Worm (Caenorhabditis elegans): ENCODE measurements around the gene nep-9.

The nep-9 gene

DNA sequence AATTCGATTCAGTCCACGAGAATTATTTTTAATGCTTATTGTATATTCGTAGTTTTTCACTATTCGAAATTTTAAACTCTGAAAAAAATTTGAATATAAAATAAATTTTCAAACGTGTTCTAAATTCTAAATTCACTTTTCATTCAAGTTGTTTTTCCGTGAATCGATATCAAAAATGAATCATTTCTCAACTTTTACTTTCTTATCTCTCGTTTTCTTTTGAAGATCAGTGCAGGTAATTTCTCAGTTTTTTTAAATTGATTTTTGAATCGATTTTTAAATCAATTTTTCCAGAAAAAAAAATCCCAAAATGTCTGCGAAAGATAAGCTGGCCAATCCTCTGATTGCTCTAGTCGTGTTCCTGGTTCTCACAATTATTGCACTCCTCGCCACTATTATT lies 17.4 kb upstream of the nep-9 start, which contains the start of gene nep-6:
Gene nep-6 (plus strand): TSS at position 301 of the 400 bp plus-strand sequence.
- TF ChIP-seq ref-1 (GFP tag; conservative IDR thresholded peaks at IDR 0.05) (no peak), med-1 (GFP tag; optimal IDR thresholded peaks at IDR 0.05; ENCODE audit: insufficient read depth) (no peak), T22C8.4 (GFP tag; IDR thresholded peaks at IDR 0.05) (no peak), tab-1 (GFP tag; IDR thresholded peaks at IDR 0.05) (no peak), klf-2 (GFP tag; conservative IDR thresholded peaks at IDR 0.05) (no peak)

ce11 chrII:3414383-3414910 lies 15.3 kb upstream of the nep-9 start, which contains the start of the genes F18A12.7 and F18A12.2:
Gene F18A12.7 (minus strand): TSS chrII:3414483.
Gene F18A12.2 (plus strand): TSS chrII:3414860.
- TF ChIP-seq ztf-23 (GFP tag; IDR thresholded peaks at IDR 0.05) (no peak), cog-1 (tag; optimal IDR thresholded peaks at IDR 0.05) (no peak), tab-1 (GFP tag; IDR thresholded peaks at IDR 0.05) (no peak), med-1 (GFP tag; optimal IDR thresholded peaks at IDR 0.05; ENCODE audit: insufficient read depth) (no peak), ref-1 (GFP tag; conservative IDR thresholded peaks at IDR 0.05) (no peak), T22C8.4 (GFP tag; IDR thresholded peaks at IDR 0.05) (no peak), klf-2 (GFP tag; conservative IDR thresholded peaks at IDR 0.05) (no peak), ztf-29 (GFP tag; IDR thresholded peaks at IDR 0.05) (no peak), flt-1 (GFP tag; IDR thresholded peaks at IDR 0.05) (no peak)

DNA sequence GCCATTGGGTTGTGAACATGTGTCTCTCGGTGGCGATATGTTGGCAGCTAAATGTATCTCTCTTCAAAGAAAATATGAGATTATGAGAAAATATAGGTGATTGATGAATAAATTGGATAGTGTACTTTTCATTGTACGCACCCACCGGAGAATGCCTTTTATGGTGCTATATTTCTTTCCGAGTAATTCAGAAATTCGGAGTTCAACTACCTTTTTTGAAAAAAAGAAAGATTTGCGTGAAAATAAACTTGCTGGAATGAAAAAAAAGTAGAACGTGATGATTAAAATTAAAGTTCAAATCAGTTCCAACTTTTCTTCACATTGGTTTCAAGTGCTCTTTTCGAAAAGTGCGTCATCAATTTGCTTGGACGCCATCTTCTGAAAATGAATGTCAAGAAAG lies 4.4 kb upstream of the nep-9 start, which contains the start of gene nep-8:
Gene nep-8 (plus strand): TSS at position 301 of the 400 bp plus-strand sequence.
- no peak for TF ChIP-seq cog-1 (tag; optimal IDR thresholded peaks at IDR 0.05)
- no peak for TF ChIP-seq klf-2 (GFP tag; conservative IDR thresholded peaks at IDR 0.05)
- no peak for TF ChIP-seq tab-1 (GFP tag; IDR thresholded peaks at IDR 0.05)
- TF ChIP-seq flt-1 (GFP tag; IDR thresholded peaks at IDR 0.05) = no peak
- no peak for TF ChIP-seq med-1 (GFP tag; optimal IDR thresholded peaks at IDR 0.05; ENCODE audit: insufficient read depth)
- no peak for TF ChIP-seq ztf-23 (GFP tag; IDR thresholded peaks at IDR 0.05)

DNA sequence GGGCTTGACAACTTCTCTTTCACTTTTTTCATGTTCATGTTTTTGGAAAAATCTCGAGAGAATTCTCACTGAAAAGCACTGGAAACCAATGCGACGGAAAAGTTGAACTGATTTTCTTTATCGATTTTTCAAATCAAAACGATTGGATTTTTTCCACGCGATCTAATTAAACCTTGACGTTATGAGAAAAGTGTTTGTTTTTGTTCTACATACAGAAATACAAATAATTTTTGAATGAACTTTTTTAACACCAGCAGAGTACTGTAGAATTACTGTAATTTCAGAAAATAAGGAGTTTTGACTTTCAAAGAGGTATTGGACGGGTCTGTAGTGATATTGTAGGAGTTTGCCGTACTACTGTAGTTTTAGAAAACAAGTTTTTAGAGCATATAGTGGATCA lies 3.7 kb upstream of the nep-9 start, which contains the start of gene nep-10:
Gene nep-10 (minus strand): TSS at position 101 of the 400 bp plus-strand sequence.
- no peak for TF ChIP-seq ztf-29 (GFP tag; IDR thresholded peaks at IDR 0.05)
- no peak for TF ChIP-seq klf-2 (GFP tag; conservative IDR thresholded peaks at IDR 0.05)
- no peak for TF ChIP-seq tab-1 (GFP tag; IDR thresholded peaks at IDR 0.05)
- TF ChIP-seq med-1 (GFP tag; optimal IDR thresholded peaks at IDR 0.05; ENCODE audit: insufficient read depth) = no peak
- no peak for TF ChIP-seq ref-1 (GFP tag; conservative IDR thresholded peaks at IDR 0.05)

- no peak for TF ChIP-seq tab-1 (GFP tag; IDR thresholded peaks at IDR 0.05)
- no peak for TF ChIP-seq med-1 (GFP tag; optimal IDR thresholded peaks at IDR 0.05; ENCODE audit: insufficient read depth)
- TF ChIP-seq cog-1 (tag; optimal IDR thresholded peaks at IDR 0.05) = no peak
- no peak for TF ChIP-seq ztf-23 (GFP tag; IDR thresholded peaks at IDR 0.05)
- TF ChIP-seq flt-1 (GFP tag; IDR thresholded peaks at IDR 0.05) = no peak
- TF ChIP-seq klf-2 (GFP tag; conservative IDR thresholded peaks at IDR 0.05) = no peak
- no peak for TF ChIP-seq ztf-29 (GFP tag; IDR thresholded peaks at IDR 0.05)
- no peak for TF ChIP-seq T22C8.4 (GFP tag; IDR thresholded peaks at IDR 0.05)
- TF ChIP-seq ref-1 (GFP tag; conservative IDR thresholded peaks at IDR 0.05) = no peak
Observed at ce11 chrII:3395484-3395883, 3.6 kb downstream of the nep-9 start, which contains the start of gene nep-20. Gene nep-20 (minus strand): TSS chrII:3395584.

DNA sequence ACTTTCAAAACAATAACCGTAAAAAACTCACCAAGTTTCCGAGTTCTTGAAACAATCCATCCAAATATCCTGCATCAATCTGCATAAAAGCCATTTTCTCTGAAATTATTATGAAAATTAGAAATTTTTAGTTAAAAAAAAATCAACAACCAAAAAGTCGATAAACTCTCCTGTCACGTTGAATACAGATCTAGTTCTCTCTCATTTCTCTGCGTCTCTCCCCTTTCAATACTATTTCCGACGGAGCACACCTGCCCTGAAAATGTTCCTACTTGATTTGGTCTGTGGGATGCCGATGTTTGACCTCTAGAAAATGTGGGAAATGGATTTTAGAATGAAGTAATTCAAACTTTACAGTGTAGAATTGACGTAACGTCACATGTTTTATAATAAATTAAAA lies 11.6 kb downstream of the nep-9 start, which contains the start of gene T06D4.6:
Gene T06D4.6 (minus strand): TSS at position 101 of the 400 bp plus-strand sequence.
- TF ChIP-seq med-1 (GFP tag; optimal IDR thresholded peaks at IDR 0.05; ENCODE audit: insufficient read depth) = no peak
- TF ChIP-seq cog-1 (tag; optimal IDR thresholded peaks at IDR 0.05) = no peak
- TF ChIP-seq ztf-23 (GFP tag; IDR thresholded peaks at IDR 0.05) = no peak
- TF ChIP-seq ztf-29 (GFP tag; IDR thresholded peaks at IDR 0.05) = no peak
- no peak for TF ChIP-seq klf-2 (GFP tag; conservative IDR thresholded peaks at IDR 0.05)
- no peak for TF ChIP-seq flt-1 (GFP tag; IDR thresholded peaks at IDR 0.05)
- TF ChIP-seq T22C8.4 (GFP tag; IDR thresholded peaks at IDR 0.05) = no peak
- no peak for TF ChIP-seq tab-1 (GFP tag; IDR thresholded peaks at IDR 0.05)

- TF ChIP-seq klf-2 (GFP tag; conservative IDR thresholded peaks at IDR 0.05) (no peak), ref-1 (GFP tag; conservative IDR thresholded peaks at IDR 0.05) (no peak), ztf-29 (GFP tag; IDR thresholded peaks at IDR 0.05) (no peak), tab-1 (GFP tag; IDR thresholded peaks at IDR 0.05) (no peak), med-1 (GFP tag; optimal IDR thresholded peaks at IDR 0.05; ENCODE audit: insufficient read depth) (no peak), cog-1 (tag; optimal IDR thresholded peaks at IDR 0.05) (no peak), T22C8.4 (GFP tag; IDR thresholded peaks at IDR 0.05) (no peak), ztf-23 (GFP tag; IDR thresholded peaks at IDR 0.05) (no peak), flt-1 (GFP tag; IDR thresholded peaks at IDR 0.05) (no peak)
Observed at ce11 chrII:3385736-3386135, 13.4 kb downstream of the nep-9 start, which contains the start of gene T06D4.2. Gene T06D4.2 (minus strand): TSS chrII:3385905.

- TF ChIP-seq flt-1 (GFP tag; IDR thresholded peaks at IDR 0.05) (no peak), tab-1 (GFP tag; IDR thresholded peaks at IDR 0.05) (no peak), T22C8.4 (GFP tag; IDR thresholded peaks at IDR 0.05) (no peak), ztf-29 (GFP tag; IDR thresholded peaks at IDR 0.05) (no peak), ztf-23 (GFP tag; IDR thresholded peaks at IDR 0.05) (no peak), med-1 (GFP tag; optimal IDR thresholded peaks at IDR 0.05; ENCODE audit: insufficient read depth) (no peak), ref-1 (GFP tag; conservative IDR thresholded peaks at IDR 0.05) (no peak), cog-1 (tag; optimal IDR thresholded peaks at IDR 0.05) (no peak), klf-2 (GFP tag; conservative IDR thresholded peaks at IDR 0.05) (no peak)
Observed at ce11 chrII:3383116-3383515, 16.0 kb downstream of the nep-9 start.

DNA sequence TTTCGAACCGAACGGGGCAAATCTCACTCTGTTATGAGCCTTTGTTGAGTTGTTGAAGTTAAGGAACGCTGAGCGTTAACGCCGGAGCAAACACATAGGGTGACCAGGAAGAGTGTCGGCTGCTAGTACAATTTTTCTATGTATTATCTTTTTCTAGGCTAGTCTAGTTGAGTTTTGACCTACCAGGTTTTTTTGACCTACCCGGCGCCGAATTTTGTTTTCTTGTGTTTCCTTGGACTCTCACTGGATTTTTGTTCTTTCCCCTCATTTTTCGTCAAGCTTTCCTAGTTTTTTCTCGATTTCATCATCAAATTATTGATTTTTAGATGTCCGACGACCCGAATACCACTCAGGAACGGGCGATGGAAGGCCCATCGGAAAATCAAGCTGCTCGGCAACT lies 17.6 kb downstream of the nep-9 start, which contains the start of gene T06D4.1:
Gene T06D4.1 (plus strand): TSS at position 321 of the 400 bp plus-strand sequence.
- TF ChIP-seq med-1 (GFP tag; optimal IDR thresholded peaks at IDR 0.05; ENCODE audit: insufficient read depth) = no peak
- no peak for TF ChIP-seq flt-1 (GFP tag; IDR thresholded peaks at IDR 0.05)
- TF ChIP-seq klf-2 (GFP tag; conservative IDR thresholded peaks at IDR 0.05) = no peak
- no peak for TF ChIP-seq ref-1 (GFP tag; conservative IDR thresholded peaks at IDR 0.05)
- no peak for TF ChIP-seq ztf-29 (GFP tag; IDR thresholded peaks at IDR 0.05)
- TF ChIP-seq tab-1 (GFP tag; IDR thresholded peaks at IDR 0.05) = no peak
- no peak for TF ChIP-seq T22C8.4 (GFP tag; IDR thresholded peaks at IDR 0.05)
- TF ChIP-seq ztf-23 (GFP tag; IDR thresholded peaks at IDR 0.05) = no peak
- no peak for TF ChIP-seq cog-1 (tag; optimal IDR thresholded peaks at IDR 0.05)

All from whole organism, midembryonic.